Fruit fly (Drosophila melanogaster) whole organism, embryonic: ENCODE measurements around the gene Fic.

Experiments
- Asciz ChIP-seq: fragments of 200-800 bp; sonication (Bioruptor generic); optimal IDR thresholded peaks from 2 replicates; lab custom pipeline; 2017; ENCODE audit warnings: missing biosample characterization, mild to moderate bottlenecking, missing genetic modification characterization, missing genetic modification reagents
- C15 ChIP-seq: fragments of 200-800 bp; sonication (Bioruptor generic); IDR thresholded peaks from 3 replicates; pipeline ENCODE4 v1.3.6; 2022; ENCODE audit warnings: missing biosample characterization, missing genetic modification characterization
- CG10209 ChIP-seq: fragments of 200-800 bp; sonication (Bioruptor generic); optimal IDR thresholded peaks from 3 replicates; lab custom pipeline; 2017; ENCODE audit warnings: missing biosample characterization, mild to moderate bottlenecking, missing genetic modification characterization, missing genetic modification reagents
- CG10267 ChIP-seq: fragments of 200-800 bp; sonication (Bioruptor generic); optimal IDR thresholded peaks from 2 replicates; lab custom pipeline; 2018; ENCODE audit warnings: missing biosample characterization, mild to moderate bottlenecking, missing genetic modification characterization, moderate library complexity
- CG10321 ChIP-seq: fragments of 200-800 bp; sonication (Bioruptor generic); IDR thresholded peaks from 2 replicates; pipeline ENCODE4 v1.3.6; 2022; ENCODE audit warnings: missing biosample characterization, missing genetic modification characterization
- CG12219 ChIP-seq: fragments of 200-800 bp; sonication (Bioruptor generic); optimal IDR thresholded peaks from 3 replicates; lab custom pipeline; 2018; ENCODE audit warnings: missing biosample characterization, mild to moderate bottlenecking, missing genetic modification characterization
- CG14014 ChIP-seq: fragments of 200-800 bp; sonication (Bioruptor generic); IDR thresholded peaks from 2 replicates; pipeline ENCODE4 v1.3.6; 2022; ENCODE audit warnings: missing biosample characterization, missing genetic modification characterization
- CG1529 ChIP-seq: fragments of 200-800 bp; sonication (Bioruptor generic); optimal IDR thresholded peaks from 3 replicates; lab custom pipeline; 2018; ENCODE audit warnings: missing biosample characterization, missing genetic modification characterization
- CG15696 ChIP-seq: fragments of 200-800 bp; sonication (Bioruptor generic); optimal IDR thresholded peaks from 2 replicates; lab custom pipeline; 2019; ENCODE audit warnings: missing biosample characterization, mild to moderate bottlenecking, missing genetic modification characterization, moderate library complexity
- CG2116 ChIP-seq: fragments of 200-800 bp; sonication (Bioruptor generic); optimal IDR thresholded peaks from 3 replicates; lab custom pipeline; 2018; ENCODE audit warnings: missing biosample characterization, mild to moderate bottlenecking, missing genetic modification characterization
- CG2129 ChIP-seq: fragments of 200-800 bp; sonication (Bioruptor generic); IDR thresholded peaks from 2 replicates; pipeline ENCODE4 v1.3.6; 2022; ENCODE audit warnings: missing biosample characterization, missing genetic modification characterization; ENCODE audit not compliant: partially characterized antibody
- CG2199 ChIP-seq: fragments of 200-800 bp; sonication (Bioruptor generic); IDR thresholded peaks from 3 replicates; pipeline ENCODE4 v1.3.6; 2022; ENCODE audit warnings: missing biosample characterization, missing genetic modification characterization
- CG2678 ChIP-seq: fragments of 200-800 bp; sonication (Bioruptor generic); optimal IDR thresholded peaks from 3 replicates; lab custom pipeline; 2019; ENCODE audit warnings: missing biosample characterization, mild to moderate bottlenecking, missing genetic modification characterization, moderate library complexity
- CG31365 ChIP-seq: fragments of 200-800 bp; sonication (Bioruptor generic); optimal IDR thresholded peaks from 2 replicates; lab custom pipeline; 2018; ENCODE audit warnings: missing biosample characterization, mild to moderate bottlenecking, missing genetic modification characterization
- CG4360 ChIP-seq: fragments of 200-800 bp; sonication (Bioruptor generic); IDR thresholded peaks from 2 replicates; pipeline ENCODE4 v1.3.6; 2022; ENCODE audit warnings: missing biosample characterization, missing genetic modification characterization
- CG43689 ChIP-seq: fragments of 200-800 bp; sonication (Bioruptor generic); IDR thresholded peaks from 2 replicates; pipeline ENCODE4 v1.3.6; 2022; ENCODE audit warnings: missing biosample characterization, missing genetic modification characterization
- CG7928 ChIP-seq: fragments of 200-800 bp; sonication (Bioruptor generic); optimal IDR thresholded peaks from 2 replicates; lab custom pipeline; 2017; ENCODE audit warnings: missing biosample characterization, mild to moderate bottlenecking, missing genetic modification characterization
- CG7987 ChIP-seq: fragments of 200-800 bp; sonication (Bioruptor generic); optimal IDR thresholded peaks from 2 replicates; lab custom pipeline; 2018; ENCODE audit warnings: missing biosample characterization, mild to moderate bottlenecking, missing genetic modification characterization, moderate library complexity
- CG8290 ChIP-seq, 3 experiments: fragments of 200-800 bp; sonication (Bioruptor generic); optimal IDR thresholded peaks; 2 replicates each; lab custom pipeline; 2016 to 2019; ENCODE audit warnings: missing biosample characterization in 3 of 3, missing genetic modification characterization in 3 of 3, mild to moderate bottlenecking in 2 of 3, moderate library complexity in 1 of 3
- CG8388 ChIP-seq: fragments of 200-800 bp; sonication (Bioruptor generic); optimal IDR thresholded peaks from 2 replicates; lab custom pipeline; 2019; ENCODE audit warnings: missing biosample characterization, mild to moderate bottlenecking, missing genetic modification characterization, moderate library complexity
- CG9727 ChIP-seq: fragments of 200-800 bp; sonication (Bioruptor generic); optimal IDR thresholded peaks from 3 replicates; lab custom pipeline; 2017; ENCODE audit warnings: missing biosample characterization, mild to moderate bottlenecking, missing genetic modification characterization
- Dip2 ChIP-seq: fragments of 200-800 bp; sonication (Bioruptor generic); IDR thresholded peaks from 2 replicates; pipeline ENCODE4 v1.3.6; 2022; ENCODE audit warnings: missing biosample characterization, missing genetic modification characterization
- Drgx ChIP-seq: fragments of 200-800 bp; sonication (Bioruptor generic); IDR thresholded peaks from 2 replicates; pipeline ENCODE4 v1.3.6; 2022; ENCODE audit warnings: missing biosample characterization, missing genetic modification characterization
- HmgZ ChIP-seq: fragments of 200-800 bp; sonication (Bioruptor generic); optimal IDR thresholded peaks from 2 replicates; lab custom pipeline; 2018; ENCODE audit warnings: missing biosample characterization, mild to moderate bottlenecking, missing genetic modification characterization
- Med ChIP-seq: fragments of 200-800 bp; sonication (Bioruptor generic); peaks from one replicate; lab custom pipeline; 2016; ENCODE audit warnings: missing biosample characterization, missing genetic modification characterization, mild to moderate bottlenecking, inconsistent platforms, moderate library complexity
- Nf-YB ChIP-seq: fragments of 200-800 bp; sonication (Bioruptor generic); optimal IDR thresholded peaks from 3 replicates; lab custom pipeline; 2019; ENCODE audit warnings: missing biosample characterization, mild to moderate bottlenecking, missing genetic modification characterization, moderate library complexity
- Rfx ChIP-seq: fragments of 200-800 bp; sonication (Bioruptor generic); IDR thresholded peaks from 2 replicates; pipeline ENCODE4 v1.3.6; 2022; ENCODE audit warnings: missing biosample characterization, missing genetic modification characterization
- ap ChIP-seq: fragments of 200-800 bp; sonication (Bioruptor generic); IDR thresholded peaks from 2 replicates; pipeline ENCODE4 v1.3.6; 2022; ENCODE audit warnings: missing biosample characterization, missing genetic modification characterization
- cato ChIP-seq: fragments of 200-800 bp; sonication (Bioruptor generic); optimal IDR thresholded peaks from 2 replicates; lab custom pipeline; 2016; ENCODE audit warnings: missing biosample characterization, missing genetic modification characterization, borderline replicate concordance
- cg ChIP-seq: fragments of 200-800 bp; sonication (Bioruptor generic); optimal IDR thresholded peaks from 3 replicates; lab custom pipeline; 2019; ENCODE audit warnings: missing biosample characterization, mild to moderate bottlenecking, missing genetic modification characterization, moderate library complexity
- chif ChIP-seq, 2 experiments: fragments of 200-800 bp; sonication (Bioruptor generic); optimal IDR thresholded peaks; 3 replicates each; lab custom pipeline; 2016; ENCODE audit warnings: missing biosample characterization in 2 of 2, missing genetic modification characterization in 2 of 2
- chm ChIP-seq: fragments of 200-800 bp; sonication (Bioruptor generic); IDR thresholded peaks from 2 replicates; pipeline ENCODE4 v1.3.6; 2022; ENCODE audit warnings: missing biosample characterization, missing genetic modification characterization
- chn ChIP-seq: fragments of 200-800 bp; sonication (Bioruptor generic); optimal IDR thresholded peaks from 2 replicates; lab custom pipeline; 2016; ENCODE audit warnings: missing biosample characterization, missing genetic modification characterization
- ci ChIP-seq: fragments of 200-800 bp; sonication (Bioruptor generic); IDR thresholded peaks from 3 replicates; pipeline ENCODE4 v1.3.6; 2022; ENCODE audit warnings: missing biosample characterization, missing genetic modification characterization
- dan ChIP-seq: fragments of 200-800 bp; sonication (Bioruptor generic); IDR thresholded peaks from 2 replicates; pipeline ENCODE4 v1.3.6; 2022; ENCODE audit warnings: missing biosample characterization, missing genetic modification characterization
- dati ChIP-seq: fragments of 200-800 bp; sonication (Bioruptor generic); IDR thresholded peaks from 2 replicates; pipeline ENCODE4 v1.3.6; 2022; ENCODE audit warnings: missing biosample characterization, missing genetic modification characterization
- gcm ChIP-seq: fragments of 200-800 bp; sonication (Bioruptor generic); optimal IDR thresholded peaks from 2 replicates; lab custom pipeline; 2019; ENCODE audit warnings: missing biosample characterization, mild to moderate bottlenecking, missing genetic modification characterization, moderate library complexity
- gcm2 ChIP-seq: fragments of 200-800 bp; sonication (Bioruptor generic); optimal IDR thresholded peaks from 2 replicates; lab custom pipeline; 2016; ENCODE audit warnings: missing biosample characterization, missing genetic modification characterization
- lab ChIP-seq: fragments of 200-800 bp; sonication (Bioruptor generic); optimal IDR thresholded peaks from 3 replicates; lab custom pipeline; 2017; ENCODE audit warnings: missing biosample characterization, missing genetic modification characterization, mild to moderate bottlenecking, moderate library complexity, missing genetic modification reagents
- org-1 ChIP-seq: fragments of 200-800 bp; sonication (Bioruptor generic); optimal IDR thresholded peaks from 2 replicates; lab custom pipeline; 2017; ENCODE audit warnings: missing biosample characterization, missing genetic modification characterization
- otp ChIP-seq: fragments of 200-800 bp; sonication (Bioruptor generic); IDR thresholded peaks from 3 replicates; pipeline ENCODE4, ENCODE4 v1.3.6; 2022; ENCODE audit warnings: missing biosample characterization, missing genetic modification characterization
- prd ChIP-seq, 3 experiments: fragments of >200 bp in 2 of 3; fragments of 200-800 bp in 1 of 3; sonication (Bioruptor generic) in 1 of 3; optimal IDR thresholded peaks in 2 of 3; IDR thresholded peaks in 1 of 3; 2 replicates in 2 of 3; 3 replicates in 1 of 3; pipeline versions ENCODE4 v1.3.6 to Lab custom; 2017 to 2022; ENCODE audit warnings: missing biosample characterization in 1 of 3, missing genetic modification characterization in 1 of 3
- row ChIP-seq: fragments of 200-800 bp; sonication (Bioruptor generic); IDR thresholded peaks from 3 replicates; pipeline ENCODE4 v1.3.6; 2022; ENCODE audit warnings: missing biosample characterization, missing genetic modification characterization
- sqz ChIP-seq: fragments of 200-800 bp; sonication (Bioruptor generic); optimal IDR thresholded peaks from 3 replicates; lab custom pipeline; 2018; ENCODE audit warnings: missing biosample characterization, mild to moderate bottlenecking, missing genetic modification characterization
- usp ChIP-seq: fragments of >200 bp; optimal IDR thresholded peaks from 2 replicates; lab custom pipeline; 2017; ENCODE audit warnings: missing biosample characterization, missing genetic modification characterization
- vnd ChIP-seq: fragments of 200-800 bp; sonication (Bioruptor generic); IDR thresholded peaks from 3 replicates; pipeline ENCODE4 v1.3.6; 2022; ENCODE audit warnings: missing biosample characterization, missing genetic modification characterization; ENCODE audit not compliant: partially characterized antibody
- wek ChIP-seq: fragments of 200-800 bp; sonication (Bioruptor generic); optimal IDR thresholded peaks from 3 replicates; lab custom pipeline; 2018; ENCODE audit warnings: missing biosample characterization, mild to moderate bottlenecking, missing genetic modification characterization, moderate library complexity
- zfh1 ChIP-seq: fragments of 200-800 bp; sonication (Bioruptor generic); IDR thresholded peaks from 3 replicates; pipeline ENCODE4 v1.3.6; 2022; ENCODE audit warnings: missing biosample characterization, missing genetic modification characterization

Gene Fic

dm6 chr2L:6461497-6461896 lies 37.4 kb downstream of the Fic start (continued):
- TF ChIP-seq CG2678 (tag; lab: Kevin White, UChicago) (peak; percentile 57), row (GFP tag; lab: Robert Waterston, UW) (0 out of 3 replicates have a peak, but pooled peaks have one; percentile 9), chm (GFP tag; lab: Robert Waterston, UW) (peak; percentile 44; the same call in 1 of the 2 replicates), CG7987 (GFP tag; lab: Kevin White, UChicago) (peak; percentile 65), gcm2 (GFP tag; lab: Kevin White, UChicago) (no peak), CG43689 (GFP tag; lab: Robert Waterston, UW) (no peak), gcm (GFP tag; lab: Kevin White, UChicago) (peak; percentile 37), CG4360 (GFP tag; lab: Robert Waterston, UW) (peak; percentile 40; the same call in 1 of the 2 replicates), HmgZ (tag; lab: Kevin White, UChicago) (peak; percentile 12), Drgx (no peak), CG10321 (GFP tag; lab: Robert Waterston, UW) (no peak), CG9727 (GFP tag; lab: Kevin White, UChicago) (peak; percentile 25), CG12219 (peak; percentile 56), CG8388 (GFP tag; lab: Kevin White, UChicago) (peak; percentile 44), org-1 (peak; percentile 9), zfh1 (peak; percentile 46; the same call in 1 of the 3 replicates), vnd (GFP tag; lab: Robert Waterston, UW) (no peak), sqz (GFP tag; lab: Kevin White, UChicago) (peak; percentile 15)
- TF ChIP-seq, all 482 proteins: peak for 121

dm6 chr2L:6462259-6462658 lies 38.1 kb downstream of the Fic start:
- no peak for TF ChIP-seq chif (GFP tag; optimal IDR thresholded peaks at IDR 0.05; lab: Kevin White, UChicago)
- peak; percentile 13 for TF ChIP-seq wek (GFP tag; lab: Kevin White, UChicago)
- TF ChIP-seq CG10209: peak; percentile 1
- TF ChIP-seq usp: no peak
- no peak for TF ChIP-seq ap (GFP tag; lab: Robert Waterston, UW)
- TF ChIP-seq CG10267 (tag; lab: Kevin White, UChicago): no peak
- 0 out of 3 replicates have a peak, but pooled peaks have one; percentile 67 for TF ChIP-seq ci (GFP tag; lab: Robert Waterston, UW)
- TF ChIP-seq dan (GFP tag; lab: Robert Waterston, UW): no peak
- no peak for TF ChIP-seq CG7928 (GFP tag; lab: Kevin White, UChicago)
- peak; percentile 49; the same call in 1 of the 3 replicates for TF ChIP-seq CG2199 (GFP tag; lab: Robert Waterston, UW)
- TF ChIP-seq Med: peak; percentile 43
- peak; percentile 8 for TF ChIP-seq Asciz
- no peak for TF ChIP-seq Dip2 (GFP tag; lab: Robert Waterston, UW)
- no peak for TF ChIP-seq C15 (GFP tag; lab: Robert Waterston, UW)
- TF ChIP-seq lab: peak; percentile 11
- TF ChIP-seq dati (GFP tag; lab: Robert Waterston, UW): 0 out of 2 replicates have a peak, but pooled peaks have one; percentile 13
- TF ChIP-seq Rfx: no peak
- no peak for TF ChIP-seq cato (GFP tag; lab: Kevin White, UChicago)
- 0 out of 2 replicates have a peak, but pooled peaks have one; percentile 35 for TF ChIP-seq CG10321 (GFP tag; lab: Robert Waterston, UW)
- TF ChIP-seq CG1529 (GFP tag; lab: Kevin White, UChicago): no peak
- TF ChIP-seq cg (GFP tag; lab: Kevin White, UChicago): no peak
- peak; percentile 38; the same call in 2 of the 3 replicates for TF ChIP-seq zfh1
- TF ChIP-seq CG8290 (GFP tag; optimal IDR thresholded peaks at IDR 0.05; lab: Kevin White, UChicago): no peak
- TF ChIP-seq CG8290 (tag; optimal IDR thresholded peaks at IDR 0.05; lab: Kevin White, UChicago): peak; percentile 10 to 31
- peak; percentile 23 for TF ChIP-seq Nf-YB
- no peak for TF ChIP-seq CG14014 (GFP tag; lab: Robert Waterston, UW)
- no peak for TF ChIP-seq chn (GFP tag; lab: Kevin White, UChicago)
- peak; percentile 76 for TF ChIP-seq otp (GFP tag; lab: Robert Waterston, UW)
- no peak for TF ChIP-seq CG31365 (tag; lab: Kevin White, UChicago)
- TF ChIP-seq CG2116 (GFP tag; lab: Kevin White, UChicago): peak; percentile 7
- peak; percentile 5 for TF ChIP-seq CG15696 (tag; lab: Kevin White, UChicago)
- no peak for TF ChIP-seq prd (optimal IDR thresholded peaks at IDR 0.05; lab: Kevin White, UChicago)
- TF ChIP-seq prd (GFP tag; IDR thresholded peaks at IDR 0.05; lab: Robert Waterston, UW): no peak
- no peak for TF ChIP-seq CG2129
